Worm (Caenorhabditis elegans): Measurements from ENCODE around the gene R10D12.7.

R10D12.7 gene

ce11 chrV:13918341-13918740 is 31.5 kb upstream of the R10D12.7 start, which contains the start of gene str-250:
Gene str-250, plus strand, starts transcription at chrV:13918641.
- TF ChIP-seq ztf-11 (tag; optimal IDR thresholded peaks at IDR 0.05) (no peak), ham-2 (GFP tag; optimal IDR thresholded peaks at IDR 0.05) (no peak), mab-5 (tag; optimal IDR thresholded peaks at IDR 0.05) (no peak), pha-4 (tag; optimal IDR thresholded peaks at IDR 0.05) (no peak), ceh-39 (tag; optimal IDR thresholded peaks at IDR 0.05) (no peak), nhr-76 (tag; optimal IDR thresholded peaks at IDR 0.05) (no peak), blmp-1 (tag; optimal IDR thresholded peaks at IDR 0.05) (no peak), sptf-1 (tag; optimal IDR thresholded peaks at IDR 0.05) (no peak), lin-32 (GFP tag; optimal IDR thresholded peaks at IDR 0.05) (no peak), ces-1 (GFP tag; optimal IDR thresholded peaks at IDR 0.05) (no peak), elt-1 (tag; optimal IDR thresholded peaks at IDR 0.05; ENCODE audit: borderline replicate concordance, insufficient read depth) (no peak), cnd-1 (tag; optimal IDR thresholded peaks at IDR 0.05) (no peak), hlh-1 (tag; optimal IDR thresholded peaks at IDR 0.05) (no peak), nhr-2 (tag; optimal IDR thresholded peaks at IDR 0.05) (no peak), nhr-12 (tag; optimal IDR thresholded peaks at IDR 0.05) (no peak), tbx-8 (GFP tag; optimal IDR thresholded peaks at IDR 0.05) (no peak), drap-1 (GFP tag; optimal IDR thresholded peaks at IDR 0.05) (no peak)

ce11 chrV:13920730-13921129 is 29.1 kb upstream of the R10D12.7 start, which contains the start of gene srx-42:
Gene srx-42, plus strand, starts transcription at chrV:13921030.
- TF ChIP-seq ztf-11 (tag; optimal IDR thresholded peaks at IDR 0.05), result no peak
- TF ChIP-seq unc-39 (tag; optimal IDR thresholded peaks at IDR 0.05), result no peak
- TF ChIP-seq lin-32 (GFP tag; optimal IDR thresholded peaks at IDR 0.05), result no peak
- TF ChIP-seq blmp-1 (tag; optimal IDR thresholded peaks at IDR 0.05), result no peak
- no peak for TF ChIP-seq bed-3 (GFP tag; optimal IDR thresholded peaks at IDR 0.05)
- no peak for TF ChIP-seq lin-13 (tag; optimal IDR thresholded peaks at IDR 0.05)
- no peak for TF ChIP-seq ceh-39 (tag; optimal IDR thresholded peaks at IDR 0.05)
- no peak for TF ChIP-seq tbx-8 (GFP tag; optimal IDR thresholded peaks at IDR 0.05)
- no peak for TF ChIP-seq unc-120 (tag; optimal IDR thresholded peaks at IDR 0.05; ENCODE audit: poor library complexity, severe bottlenecking)
- no peak for TF ChIP-seq mep-1 (tag; optimal IDR thresholded peaks at IDR 0.05)
- no peak for TF ChIP-seq snpc-4 (tag; optimal IDR thresholded peaks at IDR 0.05)
- no peak for TF ChIP-seq nhr-12 (tag; optimal IDR thresholded peaks at IDR 0.05)
- no peak for TF ChIP-seq flh-1 (GFP tag; optimal IDR thresholded peaks at IDR 0.05)
- TF ChIP-seq ham-2 (GFP tag; optimal IDR thresholded peaks at IDR 0.05), result no peak
- TF ChIP-seq drap-1 (GFP tag; optimal IDR thresholded peaks at IDR 0.05), result no peak

DNA sequence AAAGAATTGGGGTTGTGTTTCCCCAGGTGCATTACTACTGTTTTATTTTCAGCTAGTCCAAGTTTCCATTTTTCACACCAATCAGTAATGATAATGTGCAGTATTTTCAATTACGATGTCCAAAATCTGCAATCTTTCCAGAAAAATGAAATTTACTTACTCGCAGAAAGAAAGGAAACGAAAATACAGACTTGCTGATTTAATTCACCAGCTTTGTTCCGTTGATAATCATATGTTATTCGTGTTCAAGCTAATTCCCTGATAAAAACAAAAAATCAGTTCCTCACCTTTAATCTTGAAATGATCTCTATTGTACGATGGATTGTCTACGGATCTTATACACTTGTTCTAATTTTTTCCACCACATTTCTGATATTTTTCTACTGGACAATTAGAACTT is 26.0 kb upstream of the R10D12.7 start, which contains the start of gene srxa-11:
TSS of gene srxa-11 (plus strand) at position 301 of the 400 bp plus-strand sequence.
- TF ChIP-seq ceh-39 (tag; optimal IDR thresholded peaks at IDR 0.05), result no peak
- TF ChIP-seq tbx-8 (GFP tag; optimal IDR thresholded peaks at IDR 0.05), result no peak
- no peak for TF ChIP-seq ham-2 (GFP tag; optimal IDR thresholded peaks at IDR 0.05)
- TF ChIP-seq nhr-237 (tag; optimal IDR thresholded peaks at IDR 0.05), result no peak
- TF ChIP-seq nhr-12 (tag; optimal IDR thresholded peaks at IDR 0.05), result no peak
- TF ChIP-seq sem-2 (GFP tag; optimal IDR thresholded peaks at IDR 0.05), result no peak
- no peak for TF ChIP-seq ztf-11 (tag; optimal IDR thresholded peaks at IDR 0.05)

- TF ChIP-seq mls-2 (tag; optimal IDR thresholded peaks at IDR 0.05) (no peak), lin-32 (GFP tag; optimal IDR thresholded peaks at IDR 0.05) (no peak), ham-2 (GFP tag; optimal IDR thresholded peaks at IDR 0.05) (no peak), bed-3 (GFP tag; optimal IDR thresholded peaks at IDR 0.05) (no peak), unc-62 (GFP tag; optimal IDR thresholded peaks at IDR 0.05) (no peak)
These were observed 23.5 kb upstream of the R10D12.7 start, which contains the start of gene srxa-12 for ce11 chrV:13926398-13926797. Gene srxa-12, plus strand, starts transcription at chrV:13926698.

DNA sequence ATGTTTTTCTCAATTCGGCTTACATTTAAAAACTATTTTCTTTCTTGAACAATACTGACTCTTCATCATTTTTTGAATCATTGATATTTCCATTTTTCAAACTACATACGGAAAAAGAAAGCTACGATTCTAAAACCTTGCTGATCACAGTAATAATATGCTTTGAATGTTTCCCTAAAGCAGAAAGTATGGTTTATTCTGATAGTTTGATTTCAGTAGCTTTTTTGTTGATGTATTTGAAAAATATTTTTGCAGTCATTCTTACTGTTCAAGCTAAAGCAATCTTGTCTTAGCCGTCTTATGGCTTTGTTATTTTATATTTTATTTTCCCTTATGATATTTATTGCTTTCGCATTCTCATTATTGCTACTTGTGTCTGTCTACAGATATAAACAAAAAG is 20.3 kb upstream of the R10D12.7 start, which contains the start of gene srxa-13:
TSS of gene srxa-13 (plus strand) at position 301 of the 400 bp plus-strand sequence.
- TF ChIP-seq nhr-76 (tag; optimal IDR thresholded peaks at IDR 0.05) (no peak), sem-2 (GFP tag; optimal IDR thresholded peaks at IDR 0.05) (no peak), mep-1 (tag; optimal IDR thresholded peaks at IDR 0.05) (no peak), ceh-83 (GFP tag; optimal IDR thresholded peaks at IDR 0.05) (no peak), pha-4 (tag; optimal IDR thresholded peaks at IDR 0.05) (no peak), M03D4.4 (tag; optimal IDR thresholded peaks at IDR 0.05) (no peak), unc-39 (tag; optimal IDR thresholded peaks at IDR 0.05) (no peak), snpc-4 (tag; optimal IDR thresholded peaks at IDR 0.05) (no peak), blmp-1 (tag; optimal IDR thresholded peaks at IDR 0.05) (no peak), mls-2 (tag; optimal IDR thresholded peaks at IDR 0.05) (no peak), sptf-1 (tag; optimal IDR thresholded peaks at IDR 0.05) (no peak), ham-2 (GFP tag; optimal IDR thresholded peaks at IDR 0.05) (no peak), lin-32 (GFP tag; optimal IDR thresholded peaks at IDR 0.05) (no peak), drap-1 (GFP tag; optimal IDR thresholded peaks at IDR 0.05) (no peak), elt-3 (tag; optimal IDR thresholded peaks at IDR 0.05) (no peak), nhr-2 (tag; optimal IDR thresholded peaks at IDR 0.05) (no peak), mab-5 (tag; optimal IDR thresholded peaks at IDR 0.05) (no peak)
